Fruit fly (Drosophila melanogaster): Measurements from ENCODE around the gene klu.

- TF ChIP-seq CG8478 (optimal IDR thresholded peaks at IDR 0.05) (no peak), CTCF (optimal IDR thresholded peaks at IDR 0.05) (no peak)
These were observed 1.4 kb upstream of the klu start for dm6 chr3L:11010410-11010827.
